Worm (Caenorhabditis elegans) whole organism, L4 larva: ENCODE data around the gene Y102A5C.4.

Experiments
- nhr-6 ChIP-seq: fragments of 150-350 bp; optimal IDR thresholded peaks from 2 replicates; lab custom pipeline; 2014; ENCODE audit warnings: missing biosample characterization, missing genetic modification characterization
- nhr-77 ChIP-seq: fragments of 150-350 bp; optimal IDR thresholded peaks from 2 replicates; lab custom pipeline; 2014; ENCODE audit warnings: missing biosample characterization, missing genetic modification characterization
- skn-1 ChIP-seq: fragments of 150-350 bp; optimal IDR thresholded peaks from 2 replicates; lab custom pipeline; 2014; ENCODE audit warnings: missing biosample characterization, missing genetic modification characterization
- snpc-4 ChIP-seq: fragments of 150-350 bp; optimal IDR thresholded peaks from 2 replicates; lab custom pipeline; 2014; ENCODE audit warnings: missing biosample characterization, missing genetic modification characterization
- unc-130 ChIP-seq: sonication (generic microtip); optimal IDR thresholded peaks from 2 replicates; lab custom pipeline; 2016; ENCODE audit warnings: missing genetic modification reagents, missing genetic modification characterization, missing compliant biosample characterization
- unc-39 ChIP-seq: sonication (generic microtip); optimal IDR thresholded peaks from 2 replicates; lab custom pipeline; 2017; ENCODE audit warnings: missing biosample characterization, missing genetic modification characterization

DNA sequence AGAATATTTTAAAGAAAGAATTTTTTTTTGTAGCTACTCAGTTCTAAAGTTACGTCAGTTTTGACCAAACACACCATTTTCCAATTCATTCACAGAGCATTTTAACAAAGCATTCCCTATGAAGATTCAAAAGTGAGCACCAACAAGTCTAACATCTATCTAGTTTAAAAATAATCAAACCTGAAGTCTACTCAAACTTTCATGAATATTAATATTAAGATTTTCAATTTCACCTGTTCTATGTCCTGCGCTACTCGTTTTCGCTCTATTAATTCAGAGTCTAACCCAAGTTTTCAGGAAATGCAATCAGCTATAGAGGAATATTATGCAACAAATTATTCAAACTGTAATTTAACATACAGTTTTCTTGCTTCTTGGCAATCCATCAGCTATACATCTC is 50.1 kb downstream of the Y102A5C.4 start, which contains the start of gene srh-119:
- TF ChIP-seq skn-1 (tag; lab: Kevin White, UChicago): no peak
- TF ChIP-seq nhr-77: no peak
- TF ChIP-seq nhr-6 (tag; lab: Kevin White, UChicago): no peak
- TF ChIP-seq unc-130: no peak
- no peak for TF ChIP-seq snpc-4 (tag; lab: Kevin White, UChicago)
- no peak for TF ChIP-seq unc-39 (tag; lab: Kevin White, UChicago)
